Worm (Caenorhabditis elegans): ENCODE data around the gene C03B1.7.

C03B1.7 gene

ce11 chrX:6353763-6354162 lies 12.2 kb downstream of the C03B1.7 start:
- no peak for TF ChIP-seq lin-11 (tag; optimal IDR thresholded peaks at IDR 0.05)
- TF ChIP-seq ceh-31 (tag; optimal IDR thresholded peaks at IDR 0.05): no peak

ce11 chrX:6355030-6355635 lies 13.5 kb downstream of the C03B1.7 start, which contains the start of gene C03B1.5:
Gene C03B1.5 (plus strand): TSS chrX:6355585.
- TF ChIP-seq lim-6 (tag; optimal IDR thresholded peaks at IDR 0.05): no peak
- no peak for TF ChIP-seq pros-1 (tag; optimal IDR thresholded peaks at IDR 0.05)
- no peak for TF ChIP-seq ceh-6 (GFP tag; optimal IDR thresholded peaks at IDR 0.05)
- no peak for TF ChIP-seq hlh-6 (tag; optimal IDR thresholded peaks at IDR 0.05)
- TF ChIP-seq npax-4 (tag; optimal IDR thresholded peaks at IDR 0.05): no peak
- no peak for TF ChIP-seq pqm-1 (tag; optimal IDR thresholded peaks at IDR 0.05)
- TF ChIP-seq mec-3 (tag; optimal IDR thresholded peaks at IDR 0.05; ENCODE audit: borderline replicate concordance): no peak
- no peak for TF ChIP-seq pha-2 (tag; optimal IDR thresholded peaks at IDR 0.05)
- no peak for TF ChIP-seq ceh-2 (tag; optimal IDR thresholded peaks at IDR 0.05)
- no peak for TF ChIP-seq unc-55 (GFP tag; optimal IDR thresholded peaks at IDR 0.05)
- no peak for TF ChIP-seq sdc-2 (tag; optimal IDR thresholded peaks at IDR 0.05)
- no peak for TF ChIP-seq ceh-19 (GFP tag; optimal IDR thresholded peaks at IDR 0.05)
- TF ChIP-seq sox-2 (GFP tag; IDR thresholded peaks at IDR 0.05): no peak
- no peak for TF ChIP-seq ceh-31 (tag; optimal IDR thresholded peaks at IDR 0.05)
- no peak for TF ChIP-seq eyg-1 (tag; optimal IDR thresholded peaks at IDR 0.05)
- no peak for TF ChIP-seq hlh-13 (GFP tag; optimal IDR thresholded peaks at IDR 0.05)
- no peak for TF ChIP-seq fkh-6 (tag; optimal IDR thresholded peaks at IDR 0.05)
- TF ChIP-seq ceh-48 (tag; optimal IDR thresholded peaks at IDR 0.05): no peak
- no peak for TF ChIP-seq ets-4 (tag; optimal IDR thresholded peaks at IDR 0.05)

- TF ChIP-seq ceh-34 (tag; optimal IDR thresholded peaks at IDR 0.05) (no peak), sox-2 (GFP tag; IDR thresholded peaks at IDR 0.05) (no peak), ttx-3 (tag; optimal IDR thresholded peaks at IDR 0.05) (no peak), elt-4 (tag; optimal IDR thresholded peaks at IDR 0.05) (no peak), odd-2 (tag; optimal IDR thresholded peaks at IDR 0.05) (no peak), ceh-24 (tag; optimal IDR thresholded peaks at IDR 0.05) (no peak), hlh-8 (tag; optimal IDR thresholded peaks at IDR 0.05) (no peak), madf-2 (tag; optimal IDR thresholded peaks at IDR 0.05) (no peak), ceh-31 (tag; optimal IDR thresholded peaks at IDR 0.05) (no peak), hlh-6 (tag; optimal IDR thresholded peaks at IDR 0.05) (no peak), rnt-1 (tag; optimal IDR thresholded peaks at IDR 0.05) (no peak), hlh-15 (tag; optimal IDR thresholded peaks at IDR 0.05) (no peak), F13H6.1 (tag; optimal IDR thresholded peaks at IDR 0.05) (no peak), ceh-2 (tag; optimal IDR thresholded peaks at IDR 0.05) (no peak), fax-1 (tag; optimal IDR thresholded peaks at IDR 0.05) (no peak), nhr-232 (tag; optimal IDR thresholded peaks at IDR 0.05) (no peak), tbx-7 (tag; optimal IDR thresholded peaks at IDR 0.05) (no peak), elt-2 (tag; optimal IDR thresholded peaks at IDR 0.05) (no peak)
Observed at ce11 chrX:6357772-6358171, 16.2 kb downstream of the C03B1.7 start, which contains the start of gene C03B1.10. Gene C03B1.10 (minus strand): TSS chrX:6357872.

ce11 chrX:6360077-6360476 lies 18.5 kb downstream of the C03B1.7 start:
- no peak for TF ChIP-seq ttx-3 (tag; optimal IDR thresholded peaks at IDR 0.05)
- no peak for TF ChIP-seq tbx-2 (tag; optimal IDR thresholded peaks at IDR 0.05)
- TF ChIP-seq pros-1 (tag; optimal IDR thresholded peaks at IDR 0.05): no peak
- no peak for TF ChIP-seq pqm-1 (tag; optimal IDR thresholded peaks at IDR 0.05)
- no peak for TF ChIP-seq F13H6.1 (tag; optimal IDR thresholded peaks at IDR 0.05)
- no peak for TF ChIP-seq hlh-13 (GFP tag; optimal IDR thresholded peaks at IDR 0.05)
- TF ChIP-seq unc-86 (tag; optimal IDR thresholded peaks at IDR 0.05): no peak
- no peak for TF ChIP-seq unc-3 (GFP tag; conservative IDR thresholded peaks at IDR 0.05)
- no peak for TF ChIP-seq unc-3 (tag; optimal IDR thresholded peaks at IDR 0.05)
- TF ChIP-seq ceh-9 (tag; optimal IDR thresholded peaks at IDR 0.05): no peak
- TF ChIP-seq ceh-2 (tag; optimal IDR thresholded peaks at IDR 0.05): no peak
- no peak for TF ChIP-seq ceh-48 (tag; optimal IDR thresholded peaks at IDR 0.05)
- TF ChIP-seq K02D7.2 (tag; optimal IDR thresholded peaks at IDR 0.05): no peak
- no peak for TF ChIP-seq C08G9.2 (tag; optimal IDR thresholded peaks at IDR 0.05)
- TF ChIP-seq C38D4.7 (GFP tag; optimal IDR thresholded peaks at IDR 0.05): no peak
- TF ChIP-seq mec-3 (tag; optimal IDR thresholded peaks at IDR 0.05; ENCODE audit: borderline replicate concordance): no peak
- no peak for TF ChIP-seq odd-2 (tag; optimal IDR thresholded peaks at IDR 0.05)
- no peak for TF ChIP-seq ceh-6 (GFP tag; optimal IDR thresholded peaks at IDR 0.05)
- no peak for TF ChIP-seq zip-5 (tag; optimal IDR thresholded peaks at IDR 0.05)
